Fruit fly (Drosophila melanogaster): ENCODE data around the gene ssp6.

DNA sequence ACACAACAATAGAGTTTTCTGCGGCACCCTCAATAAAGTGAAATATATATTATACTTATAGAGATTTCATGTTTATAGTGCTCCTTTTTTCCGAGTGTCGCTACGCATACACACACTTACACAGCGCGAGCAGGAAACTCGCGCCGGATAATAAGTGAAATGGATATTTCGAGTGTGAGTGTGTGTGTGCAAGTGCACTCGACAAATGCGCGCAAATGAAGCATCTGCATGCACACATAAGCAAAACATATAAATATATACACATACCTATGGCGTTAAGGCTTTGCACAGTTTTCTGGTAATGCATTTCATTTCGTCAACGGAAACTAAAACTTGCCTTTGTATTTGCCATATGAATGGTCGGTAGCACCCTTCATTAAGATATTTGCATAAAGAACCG lies 39.0 kb downstream of the ssp6 start:
- TF ChIP-seq D1 (tag; optimal IDR thresholded peaks at IDR 0.05) (no peak), CG8159 (tag; optimal IDR thresholded peaks at IDR 0.05) (no peak), CG10348 (GFP tag; IDR thresholded peaks at IDR 0.05) (no peak), Pif1A (GFP tag; optimal IDR thresholded peaks at IDR 0.05) (no peak), CG13204 (GFP tag; optimal IDR thresholded peaks at IDR 0.05) (no peak), rn (GFP tag; IDR thresholded peaks at IDR 0.05) (no peak), fd96Ca (GFP tag; IDR thresholded peaks at IDR 0.05) (no peak), CG12605 (GFP tag; IDR thresholded peaks at IDR 0.05) (no peak)
